Worm (Caenorhabditis elegans) whole organism, young adult: Measurements from ENCODE around the gene vps-45.

Experiments
- D2030.7 ChIP-seq: fragments of 200-800 bp; sonication (Bioruptor generic); IDR thresholded peaks from 2 replicates; pipeline ENCODE4 v1.3.6; 2022; ENCODE audit warnings: missing genetic modification reagents, missing genetic modification characterization, missing compliant biosample characterization
- F22D6.2 ChIP-seq: sonication (generic microtip); optimal IDR thresholded peaks from 2 replicates; lab custom pipeline; 2016; ENCODE audit warnings: mild to moderate bottlenecking, missing genetic modification characterization, missing compliant biosample characterization
- F23B12.7 ChIP-seq: sonication (generic microtip); optimal IDR thresholded peaks from 2 replicates; lab custom pipeline; 2017; ENCODE audit warnings: missing genetic modification characterization, mild to moderate bottlenecking, missing compliant biosample characterization, antibody characterized with exemption, moderate library complexity; ENCODE audit not compliant: insufficient read depth
- F33H1.4 ChIP-seq: fragments of 200-800 bp; sonication (Bioruptor generic); IDR thresholded peaks from 2 replicates; pipeline ENCODE4 v1.3.6; 2022; ENCODE audit warnings: missing genetic modification reagents, missing genetic modification characterization, missing compliant biosample characterization
- F49E8.2 ChIP-seq: sonication (generic microtip); optimal IDR thresholded peaks from 3 replicates; lab custom pipeline; 2017; ENCODE audit warnings: missing genetic modification characterization, mild to moderate bottlenecking, missing compliant biosample characterization, antibody characterized with exemption, moderate library complexity; ENCODE audit not compliant: insufficient read depth
- T07F8.4 ChIP-seq: sonication (generic microtip); optimal IDR thresholded peaks from 2 replicates; lab custom pipeline; 2016; ENCODE audit warnings: mild to moderate bottlenecking, missing genetic modification characterization, moderate library complexity, missing compliant biosample characterization
- Y56A3A.18 ChIP-seq: fragments of 200-800 bp; sonication (Bioruptor generic); IDR thresholded peaks from 2 replicates; pipeline ENCODE4 v1.3.6; 2022; ENCODE audit warnings: missing genetic modification reagents, missing genetic modification characterization, missing compliant biosample characterization
- Y95B8A.8 ChIP-seq: fragments of 200-800 bp; sonication (Bioruptor generic); IDR thresholded peaks from 2 replicates; pipeline ENCODE4 v1.3.6; 2022; ENCODE audit warnings: missing genetic modification reagents, missing genetic modification characterization, missing compliant biosample characterization
- atf-7 ChIP-seq: sonication (generic microtip); optimal IDR thresholded peaks from 2 replicates; lab custom pipeline; 2017; ENCODE audit warnings: mild to moderate bottlenecking, missing genetic modification characterization, missing compliant biosample characterization
- attf-5 ChIP-seq: fragments of 200-800 bp; sonication (Bioruptor generic); optimal IDR thresholded peaks from 2 replicates; lab custom pipeline; 2018; ENCODE audit warnings: mild to moderate bottlenecking, missing genetic modification characterization, missing compliant biosample characterization
- cebp-1 ChIP-seq, 2 experiments: fragments of 200-800 bp in 1 of 2; sonication (Bioruptor generic) in 1 of 2; sonication (generic microtip) in 1 of 2; IDR thresholded peaks in 1 of 2; optimal IDR thresholded peaks in 1 of 2; 2 replicates each; pipeline versions ENCODE4 v1.3.6 to Lab custom; 2017 to 2022; ENCODE audit warnings: missing compliant biosample characterization in 2 of 2, missing genetic modification characterization in 2 of 2, mild to moderate bottlenecking in 1 of 2, missing genetic modification reagents in 1 of 2, moderate library complexity in 1 of 2
- cebp-2 ChIP-seq: fragments of 200-800 bp; sonication (Bioruptor generic); IDR thresholded peaks from 2 replicates; pipeline ENCODE4 v1.3.6; 2022; ENCODE audit warnings: missing genetic modification characterization, missing compliant biosample characterization
- ceh-58 ChIP-seq: fragments of 200-800 bp; sonication (Bioruptor generic); IDR thresholded peaks from 2 replicates; pipeline ENCODE4 v1.3.6; 2022; ENCODE audit warnings: missing genetic modification characterization, missing compliant biosample characterization
- dox-1 ChIP-seq: fragments of 200-800 bp; sonication (Bioruptor generic); IDR thresholded peaks from 2 replicates; pipeline ENCODE4 v1.3.6; 2022; ENCODE audit warnings: missing genetic modification reagents, missing genetic modification characterization, missing compliant biosample characterization
- egl-44 ChIP-seq: fragments of 200-800 bp; sonication (Bioruptor generic); IDR thresholded peaks from 2 replicates; pipeline ENCODE4 v1.3.6; 2022; ENCODE audit warnings: missing genetic modification reagents, missing genetic modification characterization, missing compliant biosample characterization
- hmg-20 ChIP-seq: fragments of 200-800 bp; sonication (Bioruptor generic); IDR thresholded peaks from 2 replicates; pipeline ENCODE4 v1.3.6; 2022; ENCODE audit warnings: missing genetic modification reagents, missing genetic modification characterization, missing compliant biosample characterization
- hsf-1 ChIP-seq: fragments of 200-800 bp; sonication (Bioruptor generic); IDR thresholded peaks from 2 replicates; pipeline ENCODE4 v1.3.6; 2022; ENCODE audit warnings: missing genetic modification reagents, missing genetic modification characterization, missing compliant biosample characterization
- let-607 ChIP-seq, 2 experiments: fragments of 200-800 bp in 1 of 2; sonication (Bioruptor generic) in 1 of 2; sonication (generic microtip) in 1 of 2; optimal IDR thresholded peaks; 2 replicates each; lab custom pipeline; 2016 to 2018; ENCODE audit warnings: mild to moderate bottlenecking in 2 of 2, missing compliant biosample characterization in 2 of 2, missing genetic modification characterization in 2 of 2, moderate library complexity in 2 of 2, missing genotype in 1 of 2
- lin-40 ChIP-seq: sonication (generic microtip); optimal IDR thresholded peaks from 2 replicates; lab custom pipeline; 2016; ENCODE audit warnings: missing genetic modification characterization, mild to moderate bottlenecking, missing compliant biosample characterization, missing genotype, missing genetic modification reagents
- lir-1 ChIP-seq: fragments of 200-800 bp; sonication (Bioruptor generic); conservative IDR thresholded peaks from 2 replicates; pipeline ENCODE4 v1.3.6; 2022; ENCODE audit warnings: missing genetic modification reagents, missing genetic modification characterization, missing compliant biosample characterization
- madf-3 ChIP-seq: fragments of 200-800 bp; sonication (Bioruptor generic); IDR thresholded peaks from 2 replicates; pipeline ENCODE4 v1.3.6; 2022; ENCODE audit warnings: missing genetic modification reagents, missing genetic modification characterization, missing compliant biosample characterization
- nfyb-1 ChIP-seq: fragments of 200-800 bp; sonication (Bioruptor generic); IDR thresholded peaks from 2 replicates; pipeline ENCODE4 v1.3.6; 2022; ENCODE audit warnings: missing genetic modification reagents, missing genetic modification characterization, missing compliant biosample characterization
- nhr-179 ChIP-seq: sonication (generic microtip); optimal IDR thresholded peaks from 2 replicates; lab custom pipeline; 2016; ENCODE audit warnings: mild to moderate bottlenecking, missing genetic modification characterization, missing compliant biosample characterization
- nhr-80 ChIP-seq: sonication (generic microtip); optimal IDR thresholded peaks from 2 replicates; lab custom pipeline; 2016; ENCODE audit warnings: missing genetic modification characterization, missing compliant biosample characterization
- nhr-90 ChIP-seq: sonication (generic microtip); optimal IDR thresholded peaks from 2 replicates; lab custom pipeline; 2016; ENCODE audit warnings: missing genotype, mild to moderate bottlenecking, missing genetic modification characterization, missing compliant biosample characterization
- pha-4 ChIP-seq: fragments of 150-350 bp; sonication (generic microtip); optimal IDR thresholded peaks from 2 replicates; lab custom pipeline; 2014; ENCODE audit warnings: missing biosample characterization, missing genetic modification reagents, missing genetic modification characterization
- rcor-1 ChIP-seq: fragments of 200-800 bp; sonication (Bioruptor generic); IDR thresholded peaks from 2 replicates; pipeline ENCODE4 v1.3.6; 2022; ENCODE audit warnings: missing genetic modification reagents, missing genetic modification characterization, missing compliant biosample characterization
- snpc-1.3 ChIP-seq: sonication (generic microtip); optimal IDR thresholded peaks from 2 replicates; lab custom pipeline; 2017; ENCODE audit warnings: missing genetic modification characterization, mild to moderate bottlenecking, missing compliant biosample characterization, antibody characterized with exemption, moderate library complexity, missing genotype, missing genetic modification reagents; ENCODE audit not compliant: insufficient read depth
- tlf-1 ChIP-seq: fragments of 200-800 bp; sonication (Bioruptor generic); optimal IDR thresholded peaks from 2 replicates; lab custom pipeline; 2018; ENCODE audit warnings: mild to moderate bottlenecking, missing genetic modification characterization, missing compliant biosample characterization
- unc-130 ChIP-seq: sonication (generic microtip); optimal IDR thresholded peaks from 2 replicates; lab custom pipeline; 2016; ENCODE audit warnings: missing genetic modification reagents, missing genetic modification characterization, missing compliant biosample characterization
- zfh-2 ChIP-seq: fragments of 200-800 bp; sonication (Bioruptor generic); conservative IDR thresholded peaks from 2 replicates; pipeline ENCODE4 v1.3.6; 2022; ENCODE audit warnings: missing genetic modification reagents, missing genetic modification characterization, missing compliant biosample characterization
- zim-3 ChIP-seq: sonication (generic microtip); optimal IDR thresholded peaks from 2 replicates; lab custom pipeline; 2017; ENCODE audit warnings: mild to moderate bottlenecking, missing genetic modification characterization, moderate library complexity, missing compliant biosample characterization
- ztf-26 ChIP-seq: sonication (generic microtip); optimal IDR thresholded peaks from 2 replicates; lab custom pipeline; 2017; ENCODE audit warnings: missing genetic modification characterization, missing compliant biosample characterization

Gene vps-45

DNA sequence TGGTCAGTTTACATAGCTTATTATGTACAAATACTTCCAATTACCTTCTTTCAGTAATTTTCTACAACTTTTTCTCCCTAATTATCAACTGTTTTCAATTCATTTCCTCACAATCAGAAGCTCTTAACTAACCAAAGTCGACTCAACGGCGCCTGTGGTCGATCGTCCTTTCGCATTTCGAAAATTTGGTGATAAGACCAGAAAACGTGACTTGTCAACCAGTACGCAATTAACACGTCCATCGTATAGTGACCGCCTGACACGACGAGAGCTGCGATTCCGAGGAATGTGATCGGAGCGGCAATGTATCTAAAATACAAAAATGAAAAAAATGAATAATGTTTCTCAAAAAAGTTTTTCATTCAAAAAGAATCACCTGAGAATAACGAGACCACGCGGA lies 29.0 kb downstream of the vps-45 start:
- no peak for TF ChIP-seq snpc-1.3 (tag; lab: Kevin White, UChicago)
- TF ChIP-seq unc-130 (GFP tag; lab: Kevin White, UChicago) = no peak
- no peak for TF ChIP-seq F23B12.7 (tag; lab: Kevin White, UChicago)
- TF ChIP-seq lir-1 = no peak
- TF ChIP-seq atf-7 (tag; lab: Kevin White, UChicago) = no peak
- TF ChIP-seq cebp-2 (GFP tag; lab: Robert Waterston, UW) = no peak
- peak; percentile 21; the same call in 1 of the 2 replicates for TF ChIP-seq cebp-1 (GFP tag; IDR thresholded peaks at IDR 0.05; lab: Robert Waterston, UW)
- peak; percentile 37 for TF ChIP-seq cebp-1 (tag; optimal IDR thresholded peaks at IDR 0.05; lab: Kevin White, UChicago)
- no peak for TF ChIP-seq D2030.7
- TF ChIP-seq let-607 (tag; optimal IDR thresholded peaks at IDR 0.05; lab: Kevin White, UChicago) = peak in 1 of 2 experiments; percentile 45
- peak; percentile 52 for TF ChIP-seq dox-1 (GFP tag; lab: Robert Waterston, UW)
- TF ChIP-seq lin-40 (tag; lab: Kevin White, UChicago) = no peak
- peak; percentile 88 for TF ChIP-seq nhr-80
- no peak for TF ChIP-seq ztf-26 (tag; lab: Kevin White, UChicago)
- TF ChIP-seq F49E8.2 (tag; lab: Kevin White, UChicago) = no peak
- no peak for TF ChIP-seq F22D6.2 (tag; lab: Kevin White, UChicago)
- TF ChIP-seq tlf-1 (GFP tag; lab: Kevin White, UChicago) = no peak
- no peak for TF ChIP-seq zim-3 (tag; lab: Kevin White, UChicago)
- no peak for TF ChIP-seq rcor-1
- TF ChIP-seq attf-5 (GFP tag; lab: Kevin White, UChicago) = no peak
- TF ChIP-seq pha-4 (tag; lab: Kevin White, UChicago) = no peak
- TF ChIP-seq zfh-2 (GFP tag; lab: Robert Waterston, UW) = no peak
- no peak for TF ChIP-seq hmg-20 (GFP tag; lab: Robert Waterston, UW)
- no peak for TF ChIP-seq nhr-179
- no peak for TF ChIP-seq T07F8.4 (tag; lab: Kevin White, UChicago)
- 0 out of 2 replicates have a peak, but pooled peaks have one; percentile 24 for TF ChIP-seq egl-44 (GFP tag; lab: Robert Waterston, UW)
- TF ChIP-seq, all 124 proteins: peak for 5

DNA sequence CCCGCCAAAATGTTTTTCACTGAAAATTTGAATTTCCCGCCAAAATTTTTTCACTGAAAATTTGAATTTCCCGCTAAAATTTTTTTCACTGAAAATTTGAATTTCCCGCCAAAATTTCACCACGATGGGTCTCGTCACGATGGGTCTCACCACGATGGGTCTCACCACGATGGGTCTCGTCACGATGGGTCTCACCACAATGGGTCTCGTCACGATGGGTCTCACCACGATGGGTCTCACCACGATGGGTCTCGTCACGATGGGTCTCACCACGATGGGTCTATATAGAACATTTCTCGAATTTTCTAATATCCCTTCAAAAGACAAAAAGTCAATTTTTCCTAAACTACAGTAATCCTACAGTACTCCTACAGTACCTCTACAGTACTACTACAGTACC lies 30.9 kb downstream of the vps-45 start:
- TF ChIP-seq nfyb-1 (GFP tag; lab: Robert Waterston, UW) = peak; percentile 57; the same call in 1 of the 2 replicates
- TF ChIP-seq D2030.7 = 0 out of 2 replicates have a peak, but pooled peaks have one; percentile 8
- peak; percentile 53; the same call in 1 of the 2 replicates for TF ChIP-seq hsf-1
- TF ChIP-seq Y95B8A.8 (GFP tag; lab: Robert Waterston, UW) = 0 out of 2 replicates have a peak, but pooled peaks have one; percentile 46
- TF ChIP-seq ceh-58 (GFP tag; lab: Robert Waterston, UW) = 0 out of 2 replicates have a peak, but pooled peaks have one; percentile 34
- TF ChIP-seq Y56A3A.18 = 0 out of 2 replicates have a peak, but pooled peaks have one; percentile 48
- peak; percentile 40; the same call in 1 of the 2 replicates for TF ChIP-seq F33H1.4 (GFP tag; lab: Robert Waterston, UW)
- peak; percentile 83; the same call in 1 of the 2 replicates for TF ChIP-seq madf-3 (GFP tag; lab: Robert Waterston, UW)

DNA sequence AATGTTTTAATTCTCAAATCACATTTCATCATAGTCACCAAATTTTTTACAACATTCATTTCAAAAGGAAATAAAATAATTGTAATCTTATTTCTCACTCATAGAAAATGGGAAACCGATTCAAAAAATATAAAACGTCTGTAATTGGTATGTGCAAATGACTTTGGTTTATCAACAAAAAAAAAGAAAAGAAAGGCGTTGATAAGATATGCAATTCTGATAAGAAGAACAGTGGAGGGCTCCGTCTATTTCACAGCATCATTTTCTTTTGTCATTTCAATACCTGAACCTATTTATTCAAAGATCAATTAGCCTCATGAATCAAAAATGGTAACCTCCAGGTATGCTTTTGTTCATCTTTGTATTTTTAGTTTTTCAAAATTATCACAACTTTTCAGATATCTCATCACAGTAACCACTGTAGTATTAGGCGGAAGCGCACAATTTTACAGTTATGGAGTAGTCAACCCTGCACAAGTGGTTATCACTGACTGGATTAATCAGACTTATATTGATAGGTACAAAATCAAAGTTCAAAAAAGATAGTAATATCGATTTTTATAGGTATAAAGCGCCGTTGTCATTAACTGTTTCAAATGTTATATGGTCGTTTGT lies 36.3 kb downstream of the vps-45 start, which contains the start of gene F53H8.3:
TSS of gene F53H8.3 (plus strand) at position 275 of the 615 bp plus-strand sequence.
- peak; percentile 70 for TF ChIP-seq nhr-80
- no peak for TF ChIP-seq nhr-90 (tag; lab: Kevin White, UChicago)
